Worm (Caenorhabditis elegans): ENCODE results near the gene btb-14.
A peak's percentile ranks its signal among the peaks of the same experiment; 100 is the strongest.

Gene btb-14

ce11 chrII:12353816-12354215 lies 29.4 kb upstream of the btb-14 start:
- TF ChIP-seq B0310.2 (tag; optimal IDR thresholded peaks at IDR 0.05) (no peak), flt-1 (GFP tag; IDR thresholded peaks at IDR 0.05) (no peak), aly-1 (tag; optimal IDR thresholded peaks at IDR 0.05) (no peak), ceh-13 (GFP tag; optimal IDR thresholded peaks at IDR 0.05) (no peak), ets-7 (tag; optimal IDR thresholded peaks at IDR 0.05) (no peak), hmbx-1 (tag; optimal IDR thresholded peaks at IDR 0.05) (no peak), tra-4 (tag; optimal IDR thresholded peaks at IDR 0.05) (no peak), ceh-36 (tag; optimal IDR thresholded peaks at IDR 0.05) (no peak), hmg-4 (GFP tag; optimal IDR thresholded peaks at IDR 0.05) (no peak), tbx-11 (GFP tag; IDR thresholded peaks at IDR 0.05) (no peak), hnd-1 (tag; optimal IDR thresholded peaks at IDR 0.05) (no peak), sea-1 (GFP tag; conservative IDR thresholded peaks at IDR 0.05) (no peak), scrt-1 (GFP tag; IDR thresholded peaks at IDR 0.05) (no peak), ama-1 (optimal IDR thresholded peaks at IDR 0.05) (no peak), F13C5.2 (tag; optimal IDR thresholded peaks at IDR 0.05) (no peak), tbx-37 (GFP tag; conservative IDR thresholded peaks at IDR 0.05) (no peak), pes-1 (GFP tag; IDR thresholded peaks at IDR 0.05) (no peak)

- TF ChIP-seq pes-1 (GFP tag; IDR thresholded peaks at IDR 0.05) (peak; percentile 73), aly-1 (tag; optimal IDR thresholded peaks at IDR 0.05) (no peak), flt-1 (GFP tag; IDR thresholded peaks at IDR 0.05) (0 out of 2 replicates have a peak, but pooled peaks have one; percentile 31)
Observed at ce11 chrII:12362262-12362661, 21.0 kb upstream of the btb-14 start.

ce11 chrII:12369202-12369601 lies 14.1 kb upstream of the btb-14 start:
- TF ChIP-seq hmbx-1 (tag; optimal IDR thresholded peaks at IDR 0.05), result no peak

ce11 chrII:12373921-12374320 lies 9.3 kb upstream of the btb-14 start:
- TF ChIP-seq ceh-36 (tag; optimal IDR thresholded peaks at IDR 0.05), result no peak

ce11 chrII:12378793-12379192 lies 4.5 kb upstream of the btb-14 start:
- TF ChIP-seq ceh-36 (tag; optimal IDR thresholded peaks at IDR 0.05) (no peak), sea-1 (GFP tag; conservative IDR thresholded peaks at IDR 0.05) (no peak), F13C5.2 (tag; optimal IDR thresholded peaks at IDR 0.05) (no peak), hmbx-1 (tag; optimal IDR thresholded peaks at IDR 0.05) (no peak)

- TF ChIP-seq ets-7 (tag; optimal IDR thresholded peaks at IDR 0.05) (no peak), tra-4 (tag; optimal IDR thresholded peaks at IDR 0.05) (no peak), tbx-11 (GFP tag; IDR thresholded peaks at IDR 0.05) (no peak), hmg-4 (GFP tag; optimal IDR thresholded peaks at IDR 0.05) (no peak), ceh-36 (tag; optimal IDR thresholded peaks at IDR 0.05) (no peak), scrt-1 (GFP tag; IDR thresholded peaks at IDR 0.05) (no peak), aly-1 (tag; optimal IDR thresholded peaks at IDR 0.05) (no peak), ceh-13 (GFP tag; optimal IDR thresholded peaks at IDR 0.05) (no peak), hnd-1 (tag; optimal IDR thresholded peaks at IDR 0.05) (no peak), flt-1 (GFP tag; IDR thresholded peaks at IDR 0.05) (no peak), sea-1 (GFP tag; conservative IDR thresholded peaks at IDR 0.05) (no peak), B0310.2 (tag; optimal IDR thresholded peaks at IDR 0.05) (no peak), tbx-37 (GFP tag; conservative IDR thresholded peaks at IDR 0.05) (no peak), pes-1 (GFP tag; IDR thresholded peaks at IDR 0.05) (no peak), ama-1 (optimal IDR thresholded peaks at IDR 0.05) (no peak)
Observed at ce11 chrII:12379430-12379829, 3.8 kb upstream of the btb-14 start, which contains the start of gene marc-5. marc-5 (minus strand) TSS chrII:12379530.

- TF ChIP-seq B0310.2 (tag; optimal IDR thresholded peaks at IDR 0.05) (no peak), ceh-36 (tag; optimal IDR thresholded peaks at IDR 0.05) (peak; percentile 76)
Observed at ce11 chrII:12380888-12381287, 2.4 kb upstream of the btb-14 start.

DNA sequence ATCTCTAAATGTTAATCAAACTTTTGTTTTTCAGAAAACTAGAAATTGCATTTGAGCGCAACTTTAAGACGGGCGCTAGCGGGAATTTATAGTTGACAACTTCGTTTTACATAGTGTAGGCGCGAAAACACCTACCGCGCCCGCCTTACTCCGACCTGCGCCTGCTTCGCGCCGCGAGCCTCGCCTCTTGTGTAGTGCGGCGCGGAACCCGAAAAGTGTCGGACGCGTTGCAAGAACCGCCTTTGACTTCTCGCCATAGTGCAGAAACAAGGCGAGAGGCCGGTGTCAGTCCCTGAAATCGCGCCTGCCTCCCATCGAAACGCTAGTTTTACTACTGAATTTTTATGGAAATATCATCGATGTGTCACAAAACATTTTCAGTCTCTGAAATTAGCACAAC lies 2.6 kb downstream of the btb-14 start:
- TF ChIP-seq ets-7 (tag; optimal IDR thresholded peaks at IDR 0.05) (no peak), scrt-1 (GFP tag; IDR thresholded peaks at IDR 0.05) (no peak), tbx-37 (GFP tag; conservative IDR thresholded peaks at IDR 0.05) (no peak), ama-1 (optimal IDR thresholded peaks at IDR 0.05) (no peak), F13C5.2 (tag; optimal IDR thresholded peaks at IDR 0.05) (no peak), ceh-36 (tag; optimal IDR thresholded peaks at IDR 0.05) (no peak), aly-1 (tag; optimal IDR thresholded peaks at IDR 0.05) (no peak)

DNA sequence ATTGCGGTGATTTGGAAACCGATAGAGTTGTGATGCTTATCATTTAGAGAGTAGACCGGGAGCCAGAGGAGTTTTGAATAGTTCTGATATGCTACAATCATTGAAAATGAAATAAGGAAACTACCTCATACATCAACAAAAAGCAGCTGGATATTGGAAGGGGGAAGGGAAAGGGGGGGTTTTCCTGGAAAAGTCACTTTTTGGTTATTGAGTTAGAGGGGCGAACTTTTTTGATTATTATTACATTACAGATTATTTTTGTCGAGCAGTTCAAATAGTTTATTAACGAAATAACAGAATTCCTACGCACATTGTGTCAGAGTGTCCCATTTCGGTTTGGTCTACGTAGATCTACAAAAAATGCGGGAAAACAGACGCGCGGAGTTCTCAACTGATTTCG lies 3.5 kb downstream of the btb-14 start, which contains the start of gene sre-42:
TSS of gene sre-42 (minus strand) at position 101 of the 400 bp plus-strand sequence.
- TF ChIP-seq ceh-13 (GFP tag; optimal IDR thresholded peaks at IDR 0.05), result no peak
- TF ChIP-seq tbx-37 (GFP tag; conservative IDR thresholded peaks at IDR 0.05), result no peak
- no peak for TF ChIP-seq ets-7 (tag; optimal IDR thresholded peaks at IDR 0.05)
- no peak for TF ChIP-seq aly-1 (tag; optimal IDR thresholded peaks at IDR 0.05)
- no peak for TF ChIP-seq sea-1 (GFP tag; conservative IDR thresholded peaks at IDR 0.05)
- TF ChIP-seq hmg-4 (GFP tag; optimal IDR thresholded peaks at IDR 0.05), result no peak
- no peak for TF ChIP-seq flt-1 (GFP tag; IDR thresholded peaks at IDR 0.05)
- no peak for TF ChIP-seq scrt-1 (GFP tag; IDR thresholded peaks at IDR 0.05)
- no peak for TF ChIP-seq hmbx-1 (tag; optimal IDR thresholded peaks at IDR 0.05)
- TF ChIP-seq ama-1 (optimal IDR thresholded peaks at IDR 0.05), result no peak
- no peak for TF ChIP-seq F13C5.2 (tag; optimal IDR thresholded peaks at IDR 0.05)
- TF ChIP-seq hnd-1 (tag; optimal IDR thresholded peaks at IDR 0.05), result no peak
- TF ChIP-seq tra-4 (tag; optimal IDR thresholded peaks at IDR 0.05), result no peak
- no peak for TF ChIP-seq tbx-11 (GFP tag; IDR thresholded peaks at IDR 0.05)
- TF ChIP-seq B0310.2 (tag; optimal IDR thresholded peaks at IDR 0.05), result no peak
- TF ChIP-seq pes-1 (GFP tag; IDR thresholded peaks at IDR 0.05), result no peak

All from whole organism, early embryonic.